Fruit fly (Drosophila melanogaster) whole organism, prepupa: ENCODE data around the gene CG7432.

Experiments
- CG10669 ChIP-seq: fragments of 200-800 bp; sonication (Bioruptor generic); optimal IDR thresholded peaks from 3 replicates; lab custom pipeline; 2018; ENCODE audit warnings: missing biosample characterization, mild to moderate bottlenecking, missing genetic modification characterization, moderate library complexity
- CG11294 ChIP-seq: fragments of 200-800 bp; sonication (Bioruptor generic); IDR thresholded peaks from 2 replicates; pipeline ENCODE4 v1.3.6; 2022; ENCODE audit warnings: missing biosample characterization, missing genetic modification characterization
- CG15336 ChIP-seq: fragments of 200-800 bp; sonication (Bioruptor generic); IDR thresholded peaks from 2 replicates; pipeline ENCODE4 v1.3.6; 2022; ENCODE audit warnings: missing biosample characterization, missing genetic modification characterization
- CG1621 ChIP-seq: fragments of 200-800 bp; sonication (Bioruptor generic); optimal IDR thresholded peaks from 3 replicates; lab custom pipeline; 2018; ENCODE audit warnings: missing biosample characterization, mild to moderate bottlenecking, missing genetic modification characterization
- CG31627 ChIP-seq: fragments of 200-800 bp; sonication (Bioruptor generic); optimal IDR thresholded peaks from 3 replicates; lab custom pipeline; 2016; ENCODE audit warnings: missing biosample characterization, missing genetic modification characterization
- CG32006 ChIP-seq: fragments of 200-800 bp; sonication (Bioruptor generic); optimal IDR thresholded peaks from 3 replicates; lab custom pipeline; 2017; ENCODE audit warnings: missing biosample characterization, mild to moderate bottlenecking, missing genetic modification characterization
- CG4318 ChIP-seq: fragments of 200-800 bp; sonication (Bioruptor generic); optimal IDR thresholded peaks from 3 replicates; lab custom pipeline; 2017; ENCODE audit warnings: missing biosample characterization, mild to moderate bottlenecking, missing genetic modification characterization
- CG6792 ChIP-seq: fragments of 200-800 bp; sonication (Bioruptor generic); optimal IDR thresholded peaks from 3 replicates; lab custom pipeline; 2016; ENCODE audit warnings: missing biosample characterization, missing genetic modification characterization
- CG7368 ChIP-seq: fragments of 200-800 bp; sonication (Bioruptor generic); optimal IDR thresholded peaks from 3 replicates; lab custom pipeline; 2016; ENCODE audit warnings: missing biosample characterization, missing genetic modification characterization
- Eip78C ChIP-seq: fragments of 200-800 bp; sonication (Bioruptor generic); peaks from one replicate; lab custom pipeline; 2016; ENCODE audit warnings: missing biosample characterization, missing genetic modification characterization
- Eip93F ChIP-seq: fragments of 200-800 bp; sonication (Bioruptor generic); optimal IDR thresholded peaks from 2 replicates; lab custom pipeline; 2016; ENCODE audit warnings: missing biosample characterization, mild to moderate bottlenecking, missing genetic modification characterization
- Ets96B ChIP-seq: fragments of 200-800 bp; optimal IDR thresholded peaks from 2 replicates; lab custom pipeline; 2019; ENCODE audit warnings: missing biosample characterization, mild to moderate bottlenecking, missing genetic modification characterization, moderate library complexity
- Hr38 ChIP-seq: sonication (Bioruptor generic); optimal IDR thresholded peaks from 2 replicates; lab custom pipeline; 2016; ENCODE audit warnings: missing biosample characterization, missing genetic modification characterization
- Hr39 ChIP-seq: fragments of 200-800 bp; sonication (Bioruptor generic); optimal IDR thresholded peaks from 2 replicates; lab custom pipeline; 2016; ENCODE audit warnings: missing biosample characterization, missing genetic modification characterization
- Met ChIP-seq: fragments of 200-800 bp; sonication (Bioruptor generic); optimal IDR thresholded peaks from 3 replicates; lab custom pipeline; 2016; ENCODE audit warnings: missing biosample characterization, missing genetic modification characterization
- Sox102F ChIP-seq: fragments of 200-800 bp; sonication (Bioruptor generic); optimal IDR thresholded peaks from 2 replicates; lab custom pipeline; 2016; ENCODE audit warnings: missing biosample characterization, mild to moderate bottlenecking, missing genetic modification characterization
- Sox14 ChIP-seq: fragments of 200-800 bp; sonication (Bioruptor generic); optimal IDR thresholded peaks from 3 replicates; lab custom pipeline; 2016; ENCODE audit warnings: missing biosample characterization, missing genetic modification characterization
- Sox15 ChIP-seq: fragments of 200-800 bp; sonication (Bioruptor generic); optimal IDR thresholded peaks from 3 replicates; lab custom pipeline; 2016; ENCODE audit warnings: missing biosample characterization, missing genetic modification characterization
- achi ChIP-seq: fragments of 200-800 bp; sonication (Bioruptor generic); optimal IDR thresholded peaks from 3 replicates; lab custom pipeline; 2016; ENCODE audit warnings: missing biosample characterization, missing genetic modification characterization
- cyc ChIP-seq: fragments of 200-800 bp; sonication (Bioruptor generic); optimal IDR thresholded peaks from 3 replicates; lab custom pipeline; 2016; ENCODE audit warnings: missing biosample characterization, missing genetic modification characterization
- dac ChIP-seq: fragments of 200-800 bp; sonication (Bioruptor generic); optimal IDR thresholded peaks from 2 replicates; lab custom pipeline; 2017; ENCODE audit warnings: missing biosample characterization, mild to moderate bottlenecking, missing genetic modification characterization
- dsx ChIP-seq: fragments of 200-800 bp; optimal IDR thresholded peaks from 3 replicates; lab custom pipeline; 2019; ENCODE audit warnings: missing biosample characterization, mild to moderate bottlenecking, missing genetic modification characterization, moderate library complexity; ENCODE audit not compliant: poor library complexity, severe bottlenecking
- eg ChIP-seq: fragments of 200-800 bp; sonication (Bioruptor generic); IDR thresholded peaks from 3 replicates; pipeline ENCODE4 v1.3.6; 2022; ENCODE audit warnings: missing biosample characterization, missing genetic modification characterization
- esn ChIP-seq: fragments of 200-800 bp; sonication (Bioruptor generic); optimal IDR thresholded peaks from 2 replicates; lab custom pipeline; 2016; ENCODE audit warnings: missing biosample characterization, mild to moderate bottlenecking, missing genetic modification characterization, moderate library complexity
- fd85E ChIP-seq: fragments of 200-800 bp; sonication (Bioruptor generic); optimal IDR thresholded peaks from 3 replicates; lab custom pipeline; 2016; ENCODE audit warnings: missing biosample characterization, missing genetic modification characterization
- fkh ChIP-seq: fragments of 200-800 bp; sonication (Bioruptor generic); optimal IDR thresholded peaks from 3 replicates; lab custom pipeline; 2017; ENCODE audit warnings: missing biosample characterization, mild to moderate bottlenecking, missing genetic modification characterization, moderate library complexity
- lz ChIP-seq: fragments of 200-800 bp; sonication (Bioruptor generic); optimal IDR thresholded peaks from 3 replicates; lab custom pipeline; 2016; ENCODE audit warnings: missing biosample characterization, missing genetic modification characterization
- pdm3 ChIP-seq: fragments of 200-800 bp; sonication (Bioruptor generic); optimal IDR thresholded peaks from 3 replicates; lab custom pipeline; 2016; ENCODE audit warnings: missing biosample characterization, missing genetic modification characterization
- salr ChIP-seq, 2 experiments: fragments of 200-800 bp; sonication (Bioruptor generic); optimal IDR thresholded peaks; 3 replicates each; lab custom pipeline; 2016 to 2018; ENCODE audit warnings: missing biosample characterization in 2 of 2, missing genetic modification characterization in 2 of 2, mild to moderate bottlenecking in 1 of 2
- spab ChIP-seq: fragments of 200-800 bp; sonication (Bioruptor generic); optimal IDR thresholded peaks from 2 replicates; lab custom pipeline; 2017; ENCODE audit warnings: missing biosample characterization, mild to moderate bottlenecking, missing genetic modification characterization, missing genetic modification reagents
- ss ChIP-seq, 2 experiments: fragments of 200-800 bp; sonication (Bioruptor generic); optimal IDR thresholded peaks; 2 replicates in 1 of 2; 3 replicates in 1 of 2; lab custom pipeline; 2017 to 2018; ENCODE audit warnings: mild to moderate bottlenecking in 2 of 2, missing biosample characterization in 2 of 2, missing genetic modification characterization in 2 of 2, moderate library complexity in 1 of 2
- topi ChIP-seq: fragments of 200-800 bp; sonication (Bioruptor generic); optimal IDR thresholded peaks from 3 replicates; lab custom pipeline; 2016; ENCODE audit warnings: missing biosample characterization, missing genetic modification characterization
- vri ChIP-seq: fragments of 200-800 bp; sonication (Bioruptor generic); optimal IDR thresholded peaks from 3 replicates; lab custom pipeline; 2016; ENCODE audit warnings: missing biosample characterization, mild to moderate bottlenecking, missing genetic modification characterization

The CG7432 gene

dm6 chr3R:19644094-19644900 is 20.5 kb upstream of the CG7432 start, which contains the start of gene Vha13 (continued):
- TF ChIP-seq CG4318 (GFP tag; lab: Kevin White, UChicago) (no peak), Sox15 (GFP tag; lab: Kevin White, UChicago) (no peak), CG1621 (tag; lab: Kevin White, UChicago) (peak; percentile 15), CG6792 (GFP tag; lab: Kevin White, UChicago) (no peak), pdm3 (GFP tag; lab: Kevin White, UChicago) (no peak), Sox14 (peak; percentile 11), esn (GFP tag; lab: Kevin White, UChicago) (peak; percentile 21), CG11294 (GFP tag; lab: Robert Waterston, UW) (no peak), CG32006 (GFP tag; lab: Kevin White, UChicago) (no peak)

dm6 chr3R:19644901-19645204 is 20.0 kb upstream of the CG7432 start, which contains the start of gene Nup58:
Gene Nup58 (plus strand): TSS chr3R:19645026.
- TF ChIP-seq CG31627 (GFP tag; lab: Kevin White, UChicago): peak; percentile 21
- TF ChIP-seq Sox15 (GFP tag; lab: Kevin White, UChicago): no peak
- peak; percentile 10 for TF ChIP-seq lz (GFP tag; lab: Kevin White, UChicago)
- 0 out of 3 replicates have a peak, but pooled peaks have one; percentile 17 for TF ChIP-seq eg
- TF ChIP-seq Eip78C (GFP tag; lab: Kevin White, UChicago): peak; percentile 22
- no peak for TF ChIP-seq cyc
- peak; percentile 24 for TF ChIP-seq Hr39
- TF ChIP-seq dsx (GFP tag; lab: Kevin White, UChicago): peak; percentile 30
- TF ChIP-seq Eip93F: no peak

DNA sequence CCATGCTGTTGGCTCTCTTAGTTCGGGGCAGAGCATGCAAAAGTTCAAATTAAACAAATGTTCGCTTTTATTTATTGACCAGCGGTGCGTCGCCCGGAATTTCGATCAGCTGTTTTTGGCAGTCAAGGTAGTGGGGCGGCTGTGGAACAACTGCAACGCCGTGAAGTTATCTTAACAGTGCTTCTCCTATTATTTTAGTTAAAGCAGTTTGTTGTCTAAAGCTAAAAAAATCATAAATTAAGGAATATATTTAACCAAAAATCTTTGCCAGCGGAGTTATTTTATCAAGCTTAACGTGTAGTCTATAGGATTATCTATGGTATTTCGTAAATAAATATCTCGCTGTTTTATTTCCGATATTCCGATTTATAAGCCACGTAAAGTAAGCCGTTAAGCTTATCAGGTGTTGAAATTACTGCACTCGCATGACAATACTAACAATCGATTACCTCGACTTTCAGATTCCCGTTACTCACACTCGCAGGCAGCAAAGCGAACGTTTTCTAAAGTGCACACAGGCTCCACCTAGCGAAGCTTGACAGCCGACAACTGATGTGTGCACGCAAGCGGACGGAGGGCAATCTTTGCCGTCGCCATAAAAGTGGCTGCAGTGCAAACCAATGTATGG is 16.4 kb upstream of the CG7432 start, which contains the start of the genes CG6195 and CG31220:
CG6195 (minus strand) TSS at position 122 of the 628 bp plus-strand sequence.
CG31220 (plus strand) TSS at position 199 of the 628 bp plus-strand sequence.
- TF ChIP-seq CG11294 (GFP tag; lab: Robert Waterston, UW): no peak
- peak; percentile 37 for TF ChIP-seq CG1621 (tag; lab: Kevin White, UChicago)
- no peak for TF ChIP-seq spab (GFP tag; lab: Kevin White, UChicago)
- TF ChIP-seq esn (GFP tag; lab: Kevin White, UChicago): peak; percentile 37
- TF ChIP-seq CG7368: no peak
- TF ChIP-seq ss (GFP tag; optimal IDR thresholded peaks at IDR 0.05; lab: Kevin White, UChicago): peak in 1 of 2 experiments; percentile 5
- TF ChIP-seq Hr38 (GFP tag; lab: Kevin White, UChicago): no peak
- TF ChIP-seq pdm3 (GFP tag; lab: Kevin White, UChicago): peak; percentile 45
- TF ChIP-seq dac (GFP tag; lab: Kevin White, UChicago): no peak
- TF ChIP-seq topi (GFP tag; lab: Kevin White, UChicago): peak; percentile 38
- no peak for TF ChIP-seq Sox14
- peak; percentile 36 for TF ChIP-seq Met
- peak; percentile 80 for TF ChIP-seq fkh (GFP tag; lab: Kevin White, UChicago)
- TF ChIP-seq Hr39: peak; percentile 21
- no peak for TF ChIP-seq CG10669 (GFP tag; lab: Kevin White, UChicago)
- peak; percentile 88 for TF ChIP-seq achi
- TF ChIP-seq Sox102F (GFP tag; lab: Kevin White, UChicago): no peak
- no peak for TF ChIP-seq salr (GFP tag; optimal IDR thresholded peaks at IDR 0.05; lab: Kevin White, UChicago)
- peak; percentile 64 for TF ChIP-seq Eip78C (GFP tag; lab: Kevin White, UChicago)
- TF ChIP-seq, all 60 proteins: peak for 10

DNA sequence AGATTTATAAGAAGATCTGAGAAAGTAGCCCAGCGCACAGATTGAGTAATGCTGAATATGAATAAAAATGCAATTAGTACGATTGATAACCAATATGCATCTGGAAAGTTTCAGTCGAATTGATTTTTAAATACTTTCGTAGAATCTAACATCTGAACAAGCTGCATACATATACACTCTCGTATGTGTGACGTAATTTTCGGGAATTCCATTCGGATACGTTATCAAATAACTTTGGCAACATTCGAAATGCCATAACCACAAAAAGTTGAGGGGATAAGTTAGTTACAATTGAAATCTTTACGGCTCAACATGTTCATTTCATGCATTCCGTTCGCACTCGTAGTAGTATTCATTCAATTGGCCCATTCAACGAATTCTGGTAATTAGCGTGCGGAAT is 14.1 kb upstream of the CG7432 start, which contains the start of gene CG31219:
CG31219 (plus strand) TSS at position 301 of the 400 bp plus-strand sequence.
- TF ChIP-seq fd85E (GFP tag; lab: Kevin White, UChicago): no peak
- no peak for TF ChIP-seq Met
- TF ChIP-seq CG4318 (GFP tag; lab: Kevin White, UChicago): no peak
- no peak for TF ChIP-seq CG6792 (GFP tag; lab: Kevin White, UChicago)
- no peak for TF ChIP-seq CG7368
- TF ChIP-seq CG11294 (GFP tag; lab: Robert Waterston, UW): no peak
- TF ChIP-seq topi (GFP tag; lab: Kevin White, UChicago): no peak
- TF ChIP-seq vri: no peak
- no peak for TF ChIP-seq ss (GFP tag; optimal IDR thresholded peaks at IDR 0.05; lab: Kevin White, UChicago)
- TF ChIP-seq Hr39: no peak
- no peak for TF ChIP-seq CG15336
- no peak for TF ChIP-seq Ets96B
